Worm (Caenorhabditis elegans): ENCODE data around the gene M02B7.2.

DNA sequence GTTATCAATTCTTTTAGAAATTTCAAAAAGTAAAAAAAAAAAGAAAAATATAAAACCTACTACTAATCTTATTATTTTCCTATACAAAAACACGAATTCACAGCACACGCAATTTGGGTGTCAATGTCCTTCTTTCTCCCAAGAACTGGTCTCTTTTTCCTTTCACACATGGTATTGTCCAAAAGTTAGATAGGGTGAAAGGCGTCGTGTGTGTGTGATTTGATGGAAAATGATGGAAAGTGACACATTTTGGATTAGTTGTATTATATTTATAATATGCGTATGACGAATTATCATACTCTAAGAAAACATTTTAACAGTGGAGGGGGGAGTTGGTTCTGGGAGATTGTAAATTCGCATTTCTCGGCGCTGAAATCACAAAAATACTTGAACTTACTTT lies 24.3 kb downstream of the M02B7.2 start:
- TF ChIP-seq dao-5 (tag; optimal IDR thresholded peaks at IDR 0.05): no peak
- TF ChIP-seq him-1 (tag; optimal IDR thresholded peaks at IDR 0.05): no peak
- no peak for TF ChIP-seq W03F9.2 (tag; optimal IDR thresholded peaks at IDR 0.05)

Measured in whole organism, L4/young adult.